Worm (Caenorhabditis elegans): ENCODE measurements around the gene R166.2.

ce11 chrII:10494467-10494866, 43.0 kb downstream of the R166.2 start, which contains the start of gene ZK666.14:
- TF ChIP-seq B0310.2 (tag; optimal IDR thresholded peaks at IDR 0.05) (no peak), hmg-4 (GFP tag; optimal IDR thresholded peaks at IDR 0.05) (no peak), scrt-1 (GFP tag; IDR thresholded peaks at IDR 0.05) (no peak), tbx-11 (GFP tag; IDR thresholded peaks at IDR 0.05) (no peak), ama-1 (optimal IDR thresholded peaks at IDR 0.05) (no peak)

Data from whole organism, early embryonic.